Fruit fly (Drosophila melanogaster) whole organism, embryonic: Measurements from ENCODE around the gene sicily.

Experiments
- Adf1 ChIP-seq: fragments of 200-800 bp; sonication (Bioruptor generic); IDR thresholded peaks from 2 replicates; pipeline ENCODE4 v1.3.6; 2022; ENCODE audit warnings: missing biosample characterization, missing genetic modification characterization
- Asciz ChIP-seq: fragments of 200-800 bp; sonication (Bioruptor generic); optimal IDR thresholded peaks from 2 replicates; lab custom pipeline; 2017; ENCODE audit warnings: missing biosample characterization, mild to moderate bottlenecking, missing genetic modification characterization, missing genetic modification reagents
- B-H2 ChIP-seq: fragments of 200-800 bp; sonication (Bioruptor generic); optimal IDR thresholded peaks from 2 replicates; lab custom pipeline; 2018; ENCODE audit warnings: missing biosample characterization, mild to moderate bottlenecking, missing genetic modification characterization
- CG10267 ChIP-seq: fragments of 200-800 bp; sonication (Bioruptor generic); optimal IDR thresholded peaks from 2 replicates; lab custom pipeline; 2018; ENCODE audit warnings: missing biosample characterization, mild to moderate bottlenecking, missing genetic modification characterization, moderate library complexity
- CG11398 ChIP-seq: fragments of 200-800 bp; sonication (Bioruptor generic); optimal IDR thresholded peaks from 2 replicates; lab custom pipeline; 2016; ENCODE audit warnings: missing biosample characterization, missing genetic modification characterization
- CG14710 ChIP-seq: fragments of 200-800 bp; sonication (Bioruptor generic); optimal IDR thresholded peaks from 3 replicates; lab custom pipeline; 2019; ENCODE audit warnings: missing biosample characterization, mild to moderate bottlenecking, missing genetic modification characterization, moderate library complexity
- CG15514 ChIP-seq: fragments of 200-800 bp; sonication (Bioruptor generic); optimal IDR thresholded peaks from 3 replicates; lab custom pipeline; 2017; ENCODE audit warnings: missing biosample characterization, missing genetic modification characterization, mild to moderate bottlenecking, moderate library complexity, missing genetic modification reagents
- CG17385 ChIP-seq: fragments of 200-800 bp; sonication (Bioruptor generic); optimal IDR thresholded peaks from 3 replicates; lab custom pipeline; 2018; ENCODE audit warnings: missing biosample characterization, mild to moderate bottlenecking, missing genetic modification characterization
- CG1792 ChIP-seq: fragments of 200-800 bp; sonication (Bioruptor generic); optimal IDR thresholded peaks from 2 replicates; lab custom pipeline; 2016; ENCODE audit warnings: missing biosample characterization, missing genetic modification characterization
- CG18262 ChIP-seq: fragments of 200-800 bp; optimal IDR thresholded peaks from 3 replicates; lab custom pipeline; 2019; ENCODE audit warnings: missing biosample characterization, mild to moderate bottlenecking, missing genetic modification characterization, moderate library complexity
- CG2678 ChIP-seq: fragments of 200-800 bp; sonication (Bioruptor generic); optimal IDR thresholded peaks from 3 replicates; lab custom pipeline; 2019; ENCODE audit warnings: missing biosample characterization, mild to moderate bottlenecking, missing genetic modification characterization, moderate library complexity
- CG31224 ChIP-seq: fragments of 200-800 bp; sonication (Bioruptor generic); IDR thresholded peaks from 2 replicates; pipeline ENCODE4 v1.3.6; 2022; ENCODE audit warnings: missing biosample characterization, missing genetic modification characterization
- CG31441 ChIP-seq: fragments of 200-800 bp; sonication (Bioruptor generic); IDR thresholded peaks from 2 replicates; pipeline ENCODE4 v1.3.6; 2022; ENCODE audit warnings: missing biosample characterization, missing genetic modification characterization
- CG3847 ChIP-seq: fragments of 200-800 bp; sonication (Bioruptor generic); IDR thresholded peaks from 2 replicates; pipeline ENCODE4 v1.3.6; 2022; ENCODE audit warnings: missing biosample characterization, missing genetic modification characterization
- CG4617 ChIP-seq: fragments of 200-800 bp; sonication (Bioruptor generic); optimal IDR thresholded peaks from 3 replicates; lab custom pipeline; 2016; ENCODE audit warnings: missing biosample characterization, missing genetic modification characterization, borderline replicate concordance
- CG5245 ChIP-seq: fragments of 200-800 bp; sonication (Bioruptor generic); optimal IDR thresholded peaks from 3 replicates; lab custom pipeline; 2016; ENCODE audit warnings: missing biosample characterization, missing genetic modification characterization
- CG7357 ChIP-seq: fragments of 200-800 bp; sonication (Bioruptor generic); IDR thresholded peaks from 3 replicates; pipeline ENCODE4 v1.3.6; 2022; ENCODE audit warnings: missing biosample characterization, missing genetic modification characterization
- CG7786 ChIP-seq: fragments of 200-800 bp; sonication (Bioruptor generic); optimal IDR thresholded peaks from 2 replicates; lab custom pipeline; 2016; ENCODE audit warnings: missing biosample characterization, missing genetic modification characterization
- CG7987 ChIP-seq: fragments of 200-800 bp; sonication (Bioruptor generic); optimal IDR thresholded peaks from 2 replicates; lab custom pipeline; 2018; ENCODE audit warnings: missing biosample characterization, mild to moderate bottlenecking, missing genetic modification characterization, moderate library complexity
- CG8089 ChIP-seq: fragments of 200-800 bp; sonication (Bioruptor generic); optimal IDR thresholded peaks from 3 replicates; lab custom pipeline; 2016; ENCODE audit warnings: missing biosample characterization, missing genetic modification characterization
- CG8290 ChIP-seq, 3 experiments: fragments of 200-800 bp; sonication (Bioruptor generic); optimal IDR thresholded peaks; 2 replicates each; lab custom pipeline; 2016 to 2019; ENCODE audit warnings: missing biosample characterization in 3 of 3, missing genetic modification characterization in 3 of 3, mild to moderate bottlenecking in 2 of 3, moderate library complexity in 1 of 3
- CG8478 ChIP-seq: fragments of >200 bp; optimal IDR thresholded peaks from 2 replicates; lab custom pipeline; 2018
- CG9609 ChIP-seq: fragments of 200-800 bp; sonication (Bioruptor generic); optimal IDR thresholded peaks from 3 replicates; lab custom pipeline; 2016; ENCODE audit warnings: missing biosample characterization, missing genetic modification characterization
- CG9797 ChIP-seq: fragments of 200-800 bp; sonication (Bioruptor generic); optimal IDR thresholded peaks from 3 replicates; lab custom pipeline; 2018; ENCODE audit warnings: missing biosample characterization, mild to moderate bottlenecking, missing genetic modification characterization
- Deaf1 ChIP-seq: fragments of 200-800 bp; optimal IDR thresholded peaks from 3 replicates; lab custom pipeline; 2019; ENCODE audit warnings: missing biosample characterization, mild to moderate bottlenecking, missing genetic modification characterization, moderate library complexity
- Dfd ChIP-seq, 2 experiments: fragments of >200 bp; optimal IDR thresholded peaks; 2 replicates each; lab custom pipeline; 2017; ENCODE audit warnings: missing biosample characterization in 2 of 2, missing genetic modification characterization in 2 of 2
- Fer3 ChIP-seq: fragments of 200-800 bp; sonication (Bioruptor generic); optimal IDR thresholded peaks from 2 replicates; lab custom pipeline; 2018; ENCODE audit warnings: missing biosample characterization, mild to moderate bottlenecking, missing genetic modification characterization, moderate library complexity
- HLHmδ ChIP-seq: fragments of 200-800 bp; sonication (Bioruptor generic); optimal IDR thresholded peaks from 2 replicates; lab custom pipeline; 2018; ENCODE audit warnings: missing biosample characterization, mild to moderate bottlenecking, missing genetic modification characterization, moderate library complexity
- HmgZ ChIP-seq: fragments of 200-800 bp; sonication (Bioruptor generic); optimal IDR thresholded peaks from 2 replicates; lab custom pipeline; 2018; ENCODE audit warnings: missing biosample characterization, mild to moderate bottlenecking, missing genetic modification characterization
- Med ChIP-seq: fragments of 200-800 bp; sonication (Bioruptor generic); peaks from one replicate; lab custom pipeline; 2016; ENCODE audit warnings: missing biosample characterization, missing genetic modification characterization, mild to moderate bottlenecking, inconsistent platforms, moderate library complexity
- Nf-YB ChIP-seq: fragments of 200-800 bp; sonication (Bioruptor generic); optimal IDR thresholded peaks from 3 replicates; lab custom pipeline; 2019; ENCODE audit warnings: missing biosample characterization, mild to moderate bottlenecking, missing genetic modification characterization, moderate library complexity
- YL-1 ChIP-seq: fragments of 200-800 bp; sonication (Bioruptor generic); optimal IDR thresholded peaks from 3 replicates; lab custom pipeline; 2017; ENCODE audit warnings: missing biosample characterization, mild to moderate bottlenecking, missing genetic modification characterization
- bbx ChIP-seq: fragments of 200-800 bp; sonication (Bioruptor generic); IDR thresholded peaks from 2 replicates; pipeline ENCODE4 v1.3.6; 2022; ENCODE audit warnings: missing biosample characterization, missing genetic modification characterization; ENCODE audit not compliant: partially characterized antibody
- bowl ChIP-seq: fragments of 200-800 bp; sonication (Bioruptor generic); IDR thresholded peaks from 2 replicates; pipeline ENCODE4 v1.3.6; 2022; ENCODE audit warnings: missing biosample characterization, missing genetic modification characterization
- br ChIP-seq: fragments of >200 bp; optimal IDR thresholded peaks from 2 replicates; lab custom pipeline; 2017
- cad ChIP-seq: fragments of >200 bp; optimal IDR thresholded peaks from 2 replicates; lab custom pipeline; 2017; ENCODE audit warnings: missing biosample characterization, missing genetic modification characterization
- cas ChIP-seq: fragments of 200-800 bp; sonication (Bioruptor generic); IDR thresholded peaks from 2 replicates; pipeline ENCODE4 v1.3.6; 2022; ENCODE audit warnings: missing biosample characterization, missing genetic modification characterization
- en ChIP-seq: fragments of 200-800 bp; sonication (Bioruptor generic); optimal IDR thresholded peaks from 2 replicates; lab custom pipeline; 2016; ENCODE audit warnings: missing biosample characterization, missing genetic modification characterization
- grn ChIP-seq: fragments of 200-800 bp; sonication (Bioruptor generic); optimal IDR thresholded peaks from 3 replicates; lab custom pipeline; 2017; ENCODE audit warnings: missing biosample characterization, missing genetic modification characterization
- inv ChIP-seq: fragments of 200-800 bp; sonication (Bioruptor generic); IDR thresholded peaks from 2 replicates; pipeline ENCODE4 v1.3.6; 2022; ENCODE audit warnings: missing biosample characterization, missing genetic modification characterization; ENCODE audit not compliant: partially characterized antibody
- onecut ChIP-seq: fragments of 200-800 bp; sonication (Bioruptor generic); IDR thresholded peaks from 2 replicates; pipeline ENCODE4 v1.3.6; 2022; ENCODE audit warnings: missing biosample characterization, missing genetic modification characterization
- pan ChIP-seq, 4 experiments: fragments of >200 bp in 3 of 4; fragments of 200-800 bp in 1 of 4; sonication (Bioruptor generic) in 1 of 4; optimal IDR thresholded peaks in 3 of 4; IDR thresholded peaks in 1 of 4; 2 replicates each; pipeline versions ENCODE4 v1.3.6 to Lab custom; 2017 to 2022; ENCODE audit warnings: missing biosample characterization in 2 of 4, missing genetic modification characterization in 2 of 4, mixed read lengths in 1 of 4
- pb ChIP-seq: fragments of 200-800 bp; sonication (Bioruptor generic); optimal IDR thresholded peaks from 3 replicates; lab custom pipeline; 2016; ENCODE audit warnings: missing biosample characterization, missing genetic modification characterization
- pita ChIP-seq: fragments of 200-800 bp; sonication (Bioruptor generic); optimal IDR thresholded peaks from 2 replicates; lab custom pipeline; 2017; ENCODE audit warnings: missing biosample characterization, mild to moderate bottlenecking, missing genetic modification characterization
- rib ChIP-seq: fragments of 200-800 bp; sonication (Bioruptor generic); IDR thresholded peaks from 2 replicates; pipeline ENCODE4 v1.3.6; 2022; ENCODE audit warnings: missing biosample characterization, missing genetic modification characterization
- seq ChIP-seq: fragments of 200-800 bp; sonication (Bioruptor generic); IDR thresholded peaks from 2 replicates; pipeline ENCODE4 v1.3.6; 2022; ENCODE audit warnings: missing biosample characterization, missing genetic modification characterization
- sqz ChIP-seq: fragments of 200-800 bp; sonication (Bioruptor generic); optimal IDR thresholded peaks from 3 replicates; lab custom pipeline; 2018; ENCODE audit warnings: missing biosample characterization, mild to moderate bottlenecking, missing genetic modification characterization
- stc ChIP-seq: fragments of 200-800 bp; sonication (Bioruptor generic); IDR thresholded peaks from 2 replicates; pipeline ENCODE4 v1.3.6; 2022; ENCODE audit warnings: missing biosample characterization, missing genetic modification characterization
- tll ChIP-seq, 2 experiments: fragments of 200-800 bp in 1 of 2; fragments of >200 bp in 1 of 2; sonication (Bioruptor generic) in 1 of 2; optimal IDR thresholded peaks; 2 replicates each; lab custom pipeline; 2017 to 2019; ENCODE audit warnings: missing biosample characterization in 2 of 2, missing genetic modification characterization in 2 of 2, mild to moderate bottlenecking in 1 of 2, moderate library complexity in 1 of 2
- usp ChIP-seq: fragments of >200 bp; optimal IDR thresholded peaks from 2 replicates; lab custom pipeline; 2017; ENCODE audit warnings: missing biosample characterization, missing genetic modification characterization
- z ChIP-seq: fragments of 200-800 bp; sonication (Bioruptor generic); IDR thresholded peaks from 3 replicates; pipeline ENCODE4 v1.3.6; 2022; ENCODE audit warnings: missing biosample characterization, missing genetic modification characterization

sicily gene

DNA sequence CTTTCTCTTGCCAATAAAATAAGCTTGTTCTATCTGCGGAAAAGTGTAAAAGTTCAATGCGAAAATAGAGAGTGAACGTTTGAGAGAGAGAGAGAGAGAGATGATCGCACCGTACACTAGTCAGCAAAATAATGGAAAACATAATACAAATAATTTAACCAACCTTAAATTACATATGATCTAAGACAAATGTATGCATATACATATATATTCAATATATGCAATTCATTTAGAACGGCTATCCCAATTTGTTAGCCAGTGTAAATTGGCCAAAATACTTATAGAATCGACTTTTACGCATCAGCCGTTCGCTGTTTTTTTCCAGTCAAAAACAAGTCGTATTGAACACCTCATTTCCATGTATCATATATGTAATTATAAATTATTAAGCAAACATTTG is 33.7 kb downstream of the sicily start (continued):
- TF ChIP-seq Dfd (GFP tag; optimal IDR thresholded peaks at IDR 0.05; lab: Kevin White, UChicago) (no peak), rib (GFP tag; lab: Robert Waterston, UW) (no peak), B-H2 (GFP tag; lab: Kevin White, UChicago) (no peak), CG7786 (GFP tag; lab: Kevin White, UChicago) (no peak), CG11398 (GFP tag; lab: Kevin White, UChicago) (no peak), CG1792 (GFP tag; lab: Kevin White, UChicago) (no peak), CG7357 (GFP tag; lab: Robert Waterston, UW) (no peak), Nf-YB (no peak), CG17385 (GFP tag; lab: Kevin White, UChicago) (peak; percentile 29), bbx (GFP tag; lab: Robert Waterston, UW) (no peak), CG31441 (GFP tag; lab: Robert Waterston, UW) (0 out of 2 replicates have a peak, but pooled peaks have one; percentile 40), z (GFP tag; lab: Robert Waterston, UW) (no peak), Adf1 (peak; percentile 33; the same call in 1 of the 2 replicates), cad (GFP tag; lab: Kevin White, UChicago) (no peak), HLHmδ (GFP tag; lab: Kevin White, UChicago) (no peak), CG14710 (tag; lab: Kevin White, UChicago) (no peak), CG10267 (no peak), sqz (GFP tag; lab: Kevin White, UChicago) (no peak), inv (GFP tag; lab: Robert Waterston, UW) (no peak), pita (no peak), CG9609 (GFP tag; lab: Kevin White, UChicago) (no peak), CG8089 (no peak), CG31224 (GFP tag; lab: Robert Waterston, UW) (peak; percentile 58), stc (peak; percentile 74), br (lab: Kevin White, UChicago) (no peak), usp (GFP tag; lab: Kevin White, UChicago) (no peak), CG9797 (GFP tag; lab: Kevin White, UChicago) (no peak), HmgZ (no peak), CG2678 (tag; lab: Kevin White, UChicago) (peak; percentile 73), cas (GFP tag; lab: Robert Waterston, UW) (peak; percentile 65; the same call in 1 of the 2 replicates), CG3847 (GFP tag; lab: Robert Waterston, UW) (peak; percentile 61), Asciz (peak; percentile 8), Deaf1 (tag; lab: Kevin White, UChicago) (no peak), tll (GFP tag; optimal IDR thresholded peaks at IDR 0.05; lab: Kevin White, UChicago) (no peak), CG8478 (lab: Kevin White, UChicago) (no peak), CG7987 (GFP tag; lab: Kevin White, UChicago) (no peak), CG8290 (GFP tag; optimal IDR thresholded peaks at IDR 0.05; lab: Kevin White, UChicago) (no peak), CG8290 (tag; optimal IDR thresholded peaks at IDR 0.05; lab: Kevin White, UChicago) (peak in 1 of 2 experiments; percentile 85), Med (GFP tag; lab: Kevin White, UChicago) (no peak), CG4617 (GFP tag; lab: Kevin White, UChicago) (no peak), YL-1 (GFP tag; lab: Kevin White, UChicago) (no peak), en (GFP tag; lab: Kevin White, UChicago) (no peak), pan (optimal IDR thresholded peaks at IDR 0.05; lab: Kevin White, UChicago) (no peak), pan (GFP tag; optimal IDR thresholded peaks at IDR 0.05 in 1 of 2, IDR thresholded peaks at IDR 0.05 in 1 of 2) (peak in 1 of 2 experiments; percentile 82), onecut (GFP tag; lab: Robert Waterston, UW) (peak; percentile 42; the same call in 1 of the 2 replicates), grn (GFP tag; lab: Kevin White, UChicago) (no peak), pb (GFP tag; lab: Kevin White, UChicago) (no peak), CG5245 (GFP tag; lab: Kevin White, UChicago) (no peak), Fer3 (peak; percentile 59), bowl (GFP tag; lab: Robert Waterston, UW) (no peak; the same call in 1 of the 2 replicates), CG18262 (tag; lab: Kevin White, UChicago) (no peak), seq (peak; percentile 54; the same call in 1 of the 2 replicates), CG15514 (GFP tag; lab: Kevin White, UChicago) (peak; percentile 19)
